Fruit fly (Drosophila melanogaster) whole organism, embryonic: ENCODE results near the gene Dok.
A peak's percentile ranks its signal among the peaks of the same experiment; 100 is the strongest.

Experiments used
- Atf6 ChIP-seq: fragments of 200-800 bp; sonication (Bioruptor generic); IDR thresholded peaks from 2 replicates; pipeline ENCODE4 v1.3.6; 2022; ENCODE audit warnings: missing biosample characterization, missing genetic modification characterization
- CG1024 ChIP-seq: fragments of 200-800 bp; sonication (Bioruptor generic); IDR thresholded peaks from 2 replicates; pipeline ENCODE4 v1.3.6; 2022; ENCODE audit warnings: missing biosample characterization, missing genetic modification characterization
- CG12659 ChIP-seq: fragments of 200-800 bp; sonication (Bioruptor generic); optimal IDR thresholded peaks from 3 replicates; lab custom pipeline; 2017; ENCODE audit warnings: mild to moderate bottlenecking, missing biosample characterization, missing genetic modification reagents, missing genetic modification characterization
- CG12769 ChIP-seq: fragments of 200-800 bp; sonication (Bioruptor generic); optimal IDR thresholded peaks from 2 replicates; lab custom pipeline; 2019; ENCODE audit warnings: missing biosample characterization, mild to moderate bottlenecking, missing genetic modification characterization, moderate library complexity
- CG14860 ChIP-seq: fragments of 200-800 bp; sonication (Bioruptor generic); IDR thresholded peaks from 3 replicates; pipeline ENCODE4 v1.3.6; 2022; ENCODE audit warnings: missing biosample characterization, missing genetic modification characterization; ENCODE audit not compliant: partially characterized antibody
- CG15011 ChIP-seq: fragments of 200-800 bp; sonication (Bioruptor generic); optimal IDR thresholded peaks from 3 replicates; lab custom pipeline; 2018; ENCODE audit warnings: missing biosample characterization, mild to moderate bottlenecking, missing genetic modification characterization
- CG15073 ChIP-seq: fragments of 200-800 bp; sonication (Bioruptor generic); optimal IDR thresholded peaks from 2 replicates; lab custom pipeline; 2016; ENCODE audit warnings: missing biosample characterization, missing genetic modification characterization
- CG1603 ChIP-seq: fragments of 200-800 bp; sonication (Bioruptor generic); optimal IDR thresholded peaks from 2 replicates; lab custom pipeline; 2019; ENCODE audit warnings: missing biosample characterization, mild to moderate bottlenecking, missing genetic modification characterization, moderate library complexity
- CG18476 ChIP-seq: fragments of 200-800 bp; sonication (Bioruptor generic); optimal IDR thresholded peaks from 2 replicates; lab custom pipeline; 2016; ENCODE audit warnings: missing biosample characterization, mild to moderate bottlenecking, missing genetic modification characterization
- CG31224 ChIP-seq: fragments of 200-800 bp; sonication (Bioruptor generic); IDR thresholded peaks from 2 replicates; pipeline ENCODE4 v1.3.6; 2022; ENCODE audit warnings: missing biosample characterization, missing genetic modification characterization
- CG31441 ChIP-seq: fragments of 200-800 bp; sonication (Bioruptor generic); IDR thresholded peaks from 2 replicates; pipeline ENCODE4 v1.3.6; 2022; ENCODE audit warnings: missing biosample characterization, missing genetic modification characterization
- CG32767 ChIP-seq: fragments of 200-800 bp; sonication (Bioruptor generic); IDR thresholded peaks from 2 replicates; pipeline ENCODE4 v1.3.6; 2022; ENCODE audit warnings: missing biosample characterization, missing genetic modification characterization
- CG3281 ChIP-seq: fragments of 200-800 bp; sonication (Bioruptor generic); optimal IDR thresholded peaks from 3 replicates; lab custom pipeline; 2017; ENCODE audit warnings: missing biosample characterization, mild to moderate bottlenecking, missing genetic modification characterization
- CG4328 ChIP-seq: fragments of 200-800 bp; sonication (Bioruptor generic); optimal IDR thresholded peaks from 3 replicates; lab custom pipeline; 2017; ENCODE audit warnings: missing biosample characterization, missing genetic modification reagents, missing genetic modification characterization
- CG4707 ChIP-seq: fragments of 200-800 bp; sonication (Bioruptor generic); optimal IDR thresholded peaks from 2 replicates; lab custom pipeline; 2018; ENCODE audit warnings: missing biosample characterization, mild to moderate bottlenecking, missing genetic modification characterization, moderate library complexity
- CG6683 ChIP-seq: fragments of 200-800 bp; sonication (Bioruptor generic); optimal IDR thresholded peaks from 2 replicates; lab custom pipeline; 2017; ENCODE audit warnings: missing biosample characterization, mild to moderate bottlenecking, missing genetic modification characterization, missing genetic modification reagents
- CG7745 ChIP-seq: fragments of 200-800 bp; sonication (Bioruptor generic); optimal IDR thresholded peaks from 2 replicates; lab custom pipeline; 2018; ENCODE audit warnings: missing biosample characterization, mild to moderate bottlenecking, missing genetic modification characterization, moderate library complexity
- CG7963 ChIP-seq: fragments of 200-800 bp; sonication (Bioruptor generic); IDR thresholded peaks from 3 replicates; pipeline ENCODE4 v1.3.6; 2022; ENCODE audit warnings: missing biosample characterization, missing genetic modification characterization; ENCODE audit not compliant: partially characterized antibody
- CG8478 ChIP-seq: fragments of >200 bp; optimal IDR thresholded peaks from 2 replicates; lab custom pipeline; 2018
- CG8924 ChIP-seq: fragments of 200-800 bp; optimal IDR thresholded peaks from 3 replicates; lab custom pipeline; 2019; ENCODE audit warnings: missing biosample characterization, mild to moderate bottlenecking, missing genetic modification characterization, moderate library complexity
- Doc3 ChIP-seq: fragments of 200-800 bp; sonication (Bioruptor generic); IDR thresholded peaks from 3 replicates; pipeline ENCODE4 v1.3.6; 2022; ENCODE audit warnings: missing biosample characterization, missing genetic modification characterization; ENCODE audit not compliant: partially characterized antibody
- Fer2 ChIP-seq: fragments of 200-800 bp; sonication (Bioruptor generic); optimal IDR thresholded peaks from 2 replicates; lab custom pipeline; 2018; ENCODE audit warnings: missing biosample characterization, mild to moderate bottlenecking, missing genetic modification characterization, moderate library complexity
- HmgZ ChIP-seq: fragments of 200-800 bp; sonication (Bioruptor generic); optimal IDR thresholded peaks from 2 replicates; lab custom pipeline; 2018; ENCODE audit warnings: missing biosample characterization, mild to moderate bottlenecking, missing genetic modification characterization
- MESR4 ChIP-seq: fragments of 200-800 bp; sonication (Bioruptor generic); optimal IDR thresholded peaks from 2 replicates; lab custom pipeline; 2018; ENCODE audit warnings: missing biosample characterization, mild to moderate bottlenecking, missing genetic modification characterization, moderate library complexity
- Myb ChIP-seq: fragments of 200-800 bp; sonication (Bioruptor generic); optimal IDR thresholded peaks from 2 replicates; lab custom pipeline; 2016; ENCODE audit warnings: missing biosample characterization, missing genetic modification characterization
- Neu2 ChIP-seq: fragments of 200-800 bp; sonication (Bioruptor generic); optimal IDR thresholded peaks from 3 replicates; lab custom pipeline; 2016; ENCODE audit warnings: missing biosample characterization, missing genetic modification characterization, borderline replicate concordance
- Ravus ChIP-seq: fragments of 200-800 bp; sonication (Bioruptor generic); IDR thresholded peaks from 2 replicates; pipeline ENCODE4 v1.3.6; 2022; ENCODE audit warnings: missing biosample characterization, missing genetic modification characterization
- Rfx ChIP-seq: fragments of 200-800 bp; sonication (Bioruptor generic); IDR thresholded peaks from 2 replicates; pipeline ENCODE4 v1.3.6; 2022; ENCODE audit warnings: missing biosample characterization, missing genetic modification characterization
- Ssrp ChIP-seq: fragments of 200-800 bp; sonication (Bioruptor generic); optimal IDR thresholded peaks from 2 replicates; lab custom pipeline; 2018; ENCODE audit warnings: missing biosample characterization, mild to moderate bottlenecking, missing genetic modification characterization, moderate library complexity
- ara ChIP-seq: fragments of 200-800 bp; sonication (Bioruptor generic); IDR thresholded peaks from 2 replicates; pipeline ENCODE4 v1.3.6; 2022; ENCODE audit warnings: missing biosample characterization, missing genetic modification characterization
- bab2 ChIP-seq: fragments of 200-800 bp; sonication (Bioruptor generic); optimal IDR thresholded peaks from 2 replicates; lab custom pipeline; 2016; ENCODE audit warnings: missing biosample characterization, missing genetic modification characterization
- bbx ChIP-seq: fragments of 200-800 bp; sonication (Bioruptor generic); IDR thresholded peaks from 2 replicates; pipeline ENCODE4 v1.3.6; 2022; ENCODE audit warnings: missing biosample characterization, missing genetic modification characterization; ENCODE audit not compliant: partially characterized antibody
- caup ChIP-seq: fragments of 200-800 bp; sonication (Bioruptor generic); optimal IDR thresholded peaks from 3 replicates; lab custom pipeline; 2017; ENCODE audit warnings: missing biosample characterization, mild to moderate bottlenecking, missing genetic modification characterization, moderate library complexity; ENCODE audit not compliant: severe bottlenecking
- disco-r ChIP-seq: fragments of 200-800 bp; sonication (Bioruptor generic); optimal IDR thresholded peaks from 2 replicates; lab custom pipeline; 2016; ENCODE audit warnings: missing biosample characterization, missing genetic modification characterization
- fd96Cb ChIP-seq: fragments of 200-800 bp; sonication (Bioruptor generic); optimal IDR thresholded peaks from 2 replicates; lab custom pipeline; 2018; ENCODE audit warnings: missing biosample characterization, mild to moderate bottlenecking, missing genetic modification characterization, moderate library complexity
- hkb ChIP-seq, 2 experiments: fragments of 200-800 bp in 1 of 2; fragments of >200 bp in 1 of 2; sonication (Bioruptor generic) in 1 of 2; IDR thresholded peaks in 1 of 2; optimal IDR thresholded peaks in 1 of 2; 2 replicates each; pipeline versions ENCODE4 v1.3.6 to Lab custom; 2017 to 2022; ENCODE audit warnings: missing biosample characterization in 1 of 2, missing genetic modification characterization in 1 of 2
- ind ChIP-seq: fragments of 200-800 bp; sonication (Bioruptor generic); optimal IDR thresholded peaks from 3 replicates; lab custom pipeline; 2016; ENCODE audit warnings: missing biosample characterization, missing genetic modification characterization
- jigr1 ChIP-seq: fragments of 200-800 bp; sonication (Bioruptor generic); IDR thresholded peaks from 3 replicates; pipeline ENCODE4 v1.3.6; 2022; ENCODE audit warnings: missing biosample characterization, missing genetic modification characterization
- kay ChIP-seq: fragments of 200-800 bp; sonication (Bioruptor generic); optimal IDR thresholded peaks from 2 replicates; lab custom pipeline; 2016; ENCODE audit warnings: missing biosample characterization, missing genetic modification characterization
- ken ChIP-seq: fragments of 200-800 bp; sonication (Bioruptor generic); IDR thresholded peaks from 3 replicates; pipeline ENCODE4 v1.3.6; 2022; ENCODE audit warnings: missing biosample characterization, missing genetic modification characterization
- maf-S ChIP-seq: fragments of 200-800 bp; sonication (Bioruptor generic); optimal IDR thresholded peaks from 2 replicates; lab custom pipeline; 2016; ENCODE audit warnings: missing biosample characterization, missing genetic modification characterization
- pnt ChIP-seq: fragments of 200-800 bp; sonication (Bioruptor generic); optimal IDR thresholded peaks from 3 replicates; lab custom pipeline; 2016; ENCODE audit warnings: missing biosample characterization, missing genetic modification characterization
- prd ChIP-seq, 3 experiments: fragments of >200 bp in 2 of 3; fragments of 200-800 bp in 1 of 3; sonication (Bioruptor generic) in 1 of 3; optimal IDR thresholded peaks in 2 of 3; IDR thresholded peaks in 1 of 3; 2 replicates in 2 of 3; 3 replicates in 1 of 3; pipeline versions ENCODE4 v1.3.6 to Lab custom; 2017 to 2022; ENCODE audit warnings: missing biosample characterization in 1 of 3, missing genetic modification characterization in 1 of 3
- ro ChIP-seq: fragments of 200-800 bp; sonication (Bioruptor generic); IDR thresholded peaks from 2 replicates; pipeline ENCODE4 v1.3.6; 2022; ENCODE audit warnings: missing biosample characterization, missing genetic modification characterization
- toy ChIP-seq: fragments of 200-800 bp; sonication (Bioruptor generic); IDR thresholded peaks from 2 replicates; pipeline ENCODE4 v1.3.6; 2022; ENCODE audit warnings: missing biosample characterization, missing genetic modification characterization
- wor ChIP-seq: fragments of 200-800 bp; sonication (Bioruptor generic); IDR thresholded peaks from 2 replicates; pipeline ENCODE4 v1.3.6; 2022; ENCODE audit warnings: missing biosample characterization, missing genetic modification characterization
- zen2 ChIP-seq: fragments of 200-800 bp; sonication (Bioruptor generic); IDR thresholded peaks from 3 replicates; pipeline ENCODE4 v1.3.6; 2022; ENCODE audit warnings: missing biosample characterization, missing genetic modification characterization; ENCODE audit not compliant: partially characterized antibody

Gene Dok

DNA sequence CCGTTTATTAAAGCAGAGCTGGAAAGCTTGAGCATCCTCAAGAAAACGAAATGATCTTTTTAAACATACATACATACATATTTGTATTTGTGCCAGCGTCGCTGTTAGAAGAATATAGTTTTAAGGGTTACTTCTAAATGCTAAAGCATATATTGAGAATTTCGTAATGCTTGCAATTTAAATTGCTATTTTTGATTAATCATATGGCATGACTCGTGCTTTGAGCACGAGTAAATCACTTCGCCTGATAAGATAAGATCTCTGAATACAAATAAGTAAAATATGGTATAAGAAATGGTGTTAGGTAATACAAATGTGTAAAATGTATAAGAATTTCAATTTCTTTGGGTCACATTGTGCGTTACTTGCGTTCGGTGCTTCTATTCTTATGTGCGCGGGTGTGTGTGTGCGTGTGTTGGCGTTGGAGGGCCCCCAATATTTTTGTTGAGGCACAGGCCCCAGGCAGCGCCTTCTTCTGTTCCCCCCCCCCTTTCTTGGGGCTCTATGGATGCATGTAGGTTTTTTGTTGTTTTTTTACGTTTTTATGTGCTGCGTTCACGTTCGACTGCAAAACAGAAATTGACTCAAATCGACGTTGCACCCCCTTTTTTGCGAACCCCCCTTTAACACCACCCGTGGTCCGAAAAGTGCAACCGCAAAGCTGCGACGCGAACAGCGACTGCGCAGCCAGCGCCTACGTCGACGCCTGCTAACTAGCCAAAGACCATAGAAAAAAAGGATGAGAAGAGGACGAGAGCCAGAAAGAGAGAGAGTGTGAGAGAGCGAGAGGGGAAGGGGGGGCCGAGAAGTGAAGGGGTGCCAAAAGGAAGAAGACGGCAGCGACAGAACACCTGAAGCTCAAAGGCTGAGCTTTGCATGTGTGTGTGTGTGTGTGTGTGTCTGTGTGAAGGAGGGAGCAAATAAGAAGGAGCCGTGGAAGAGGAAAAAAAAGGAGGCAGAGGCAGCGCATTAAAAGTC is 22.4 kb upstream of the Dok start (continued):
- TF ChIP-seq prd (optimal IDR thresholded peaks at IDR 0.05; lab: Kevin White, UChicago) (no peak), prd (GFP tag; IDR thresholded peaks at IDR 0.05; lab: Robert Waterston, UW) (peak; percentile 50; the same call in 1 of the 3 replicates), Fer2 (tag; lab: Kevin White, UChicago) (no peak), caup (no peak), pnt (GFP tag; lab: Kevin White, UChicago) (peak; percentile 19), Myb (GFP tag; lab: Kevin White, UChicago) (no peak), jigr1 (GFP tag; lab: Robert Waterston, UW) (no peak), Ssrp (peak; percentile 53), CG3281 (GFP tag; lab: Kevin White, UChicago) (peak; percentile 32), Doc3 (GFP tag; lab: Robert Waterston, UW) (no peak), CG12769 (tag; lab: Kevin White, UChicago) (no peak), kay (GFP tag; lab: Kevin White, UChicago) (no peak), maf-S (no peak), zen2 (GFP tag; lab: Robert Waterston, UW) (no peak), CG1024 (no peak), CG1603 (peak; percentile 22), Ravus (no peak), toy (GFP tag; lab: Robert Waterston, UW) (no peak), CG7745 (no peak), CG12659 (GFP tag; lab: Kevin White, UChicago) (peak; percentile 60), CG4328 (GFP tag; lab: Kevin White, UChicago) (peak; percentile 54), ind (GFP tag; lab: Kevin White, UChicago) (peak; percentile 28), wor (GFP tag; lab: Robert Waterston, UW) (no peak), ken (GFP tag; lab: Robert Waterston, UW) (0 out of 3 replicates have a peak, but pooled peaks have one; percentile 39), disco-r (GFP tag; lab: Kevin White, UChicago) (no peak), CG32767 (GFP tag; lab: Robert Waterston, UW) (no peak), CG8924 (tag; lab: Kevin White, UChicago) (peak; percentile 69), CG7963 (GFP tag; lab: Robert Waterston, UW) (no peak), hkb (optimal IDR thresholded peaks at IDR 0.05; lab: Kevin White, UChicago) (no peak), hkb (GFP tag; IDR thresholded peaks at IDR 0.05; lab: Robert Waterston, UW) (no peak), CG14860 (GFP tag; lab: Robert Waterston, UW) (no peak), CG18476 (GFP tag; lab: Kevin White, UChicago) (peak; percentile 17), CG4707 (GFP tag; lab: Kevin White, UChicago) (no peak), CG15011 (GFP tag; lab: Kevin White, UChicago) (peak; percentile 35), HmgZ (tag; lab: Kevin White, UChicago) (no peak), bab2 (GFP tag; lab: Kevin White, UChicago) (no peak), fd96Cb (tag; lab: Kevin White, UChicago) (peak; percentile 60), CG15073 (peak; percentile 27), CG31224 (GFP tag; lab: Robert Waterston, UW) (no peak), MESR4 (no peak), CG8478 (lab: Kevin White, UChicago) (no peak), Neu2 (GFP tag; lab: Kevin White, UChicago) (no peak), Atf6 (no peak), ro (GFP tag; lab: Robert Waterston, UW) (no peak), CG31441 (GFP tag; lab: Robert Waterston, UW) (peak; percentile 82), bbx (GFP tag; lab: Robert Waterston, UW) (no peak), Rfx (GFP tag; lab: Robert Waterston, UW) (peak; percentile 34; the same call in 1 of the 2 replicates), CG6683 (GFP tag; lab: Kevin White, UChicago) (no peak), ara (GFP tag; lab: Robert Waterston, UW) (peak; percentile 28; the same call in 1 of the 2 replicates)
